Fruit fly (Drosophila melanogaster) whole organism, embryonic: ENCODE measurements around the gene Dmtn.

ENCODE experiments used
- ATbp ChIP-seq: fragments of 200-800 bp; sonication (Bioruptor generic); optimal IDR thresholded peaks from 2 replicates; lab custom pipeline; 2017; ENCODE audit warnings: missing biosample characterization, mild to moderate bottlenecking, missing genetic modification characterization, missing genetic modification reagents
- BEAF-32 ChIP-seq: fragments of 200-800 bp; sonication (Bioruptor generic); optimal IDR thresholded peaks from 3 replicates; lab custom pipeline; 2017; ENCODE audit warnings: missing biosample characterization, missing genetic modification characterization, mild to moderate bottlenecking, moderate library complexity, missing genetic modification reagents
- CG10209 ChIP-seq: fragments of 200-800 bp; sonication (Bioruptor generic); optimal IDR thresholded peaks from 3 replicates; lab custom pipeline; 2017; ENCODE audit warnings: missing biosample characterization, mild to moderate bottlenecking, missing genetic modification characterization, missing genetic modification reagents
- CG10267 ChIP-seq: fragments of 200-800 bp; sonication (Bioruptor generic); optimal IDR thresholded peaks from 2 replicates; lab custom pipeline; 2018; ENCODE audit warnings: missing biosample characterization, mild to moderate bottlenecking, missing genetic modification characterization, moderate library complexity
- CG10366 ChIP-seq: fragments of 200-800 bp; sonication (Bioruptor generic); IDR thresholded peaks from 2 replicates; pipeline ENCODE4 v1.3.6; 2022; ENCODE audit warnings: missing biosample characterization, missing genetic modification characterization
- CG10654 ChIP-seq: fragments of 200-800 bp; sonication (Bioruptor generic); optimal IDR thresholded peaks from 2 replicates; lab custom pipeline; 2016; ENCODE audit warnings: missing biosample characterization, missing genetic modification characterization
- CG11504 ChIP-seq: fragments of 200-800 bp; sonication (Bioruptor generic); optimal IDR thresholded peaks from 3 replicates; lab custom pipeline; 2019; ENCODE audit warnings: missing biosample characterization, mild to moderate bottlenecking, missing genetic modification characterization, moderate library complexity
- CG12391 ChIP-seq: fragments of 200-800 bp; sonication (Bioruptor generic); optimal IDR thresholded peaks from 3 replicates; lab custom pipeline; 2018; ENCODE audit warnings: missing biosample characterization, mild to moderate bottlenecking, missing genetic modification characterization, moderate library complexity
- CG13424 ChIP-seq: fragments of 200-800 bp; sonication (Bioruptor generic); optimal IDR thresholded peaks from 2 replicates; lab custom pipeline; 2019; ENCODE audit warnings: missing biosample characterization, mild to moderate bottlenecking, missing genetic modification characterization, moderate library complexity
- CG15514 ChIP-seq: fragments of 200-800 bp; sonication (Bioruptor generic); optimal IDR thresholded peaks from 3 replicates; lab custom pipeline; 2017; ENCODE audit warnings: missing biosample characterization, missing genetic modification characterization, mild to moderate bottlenecking, moderate library complexity, missing genetic modification reagents
- CG15601 ChIP-seq: fragments of 200-800 bp; sonication (Bioruptor generic); optimal IDR thresholded peaks from 3 replicates; lab custom pipeline; 2019; ENCODE audit warnings: missing biosample characterization, mild to moderate bottlenecking, missing genetic modification characterization, moderate library complexity
- CG15696 ChIP-seq: fragments of 200-800 bp; sonication (Bioruptor generic); optimal IDR thresholded peaks from 2 replicates; lab custom pipeline; 2019; ENCODE audit warnings: missing biosample characterization, mild to moderate bottlenecking, missing genetic modification characterization, moderate library complexity
- CG17912 ChIP-seq: fragments of 200-800 bp; sonication (Bioruptor generic); optimal IDR thresholded peaks from 2 replicates; lab custom pipeline; 2018; ENCODE audit warnings: missing biosample characterization, mild to moderate bottlenecking, missing genetic modification characterization
- CG30020 ChIP-seq: fragments of 200-800 bp; optimal IDR thresholded peaks from 2 replicates; lab custom pipeline; 2019; ENCODE audit warnings: missing biosample characterization, mild to moderate bottlenecking, missing genetic modification characterization, moderate library complexity
- CG30403 ChIP-seq: fragments of 200-800 bp; sonication (Bioruptor generic); optimal IDR thresholded peaks from 3 replicates; lab custom pipeline; 2016; ENCODE audit warnings: missing biosample characterization, missing genetic modification characterization
- CG34376 ChIP-seq: fragments of 200-800 bp; sonication (Bioruptor generic); optimal IDR thresholded peaks from 2 replicates; lab custom pipeline; 2018; ENCODE audit warnings: missing biosample characterization, mild to moderate bottlenecking, missing genetic modification characterization
- CG6254 ChIP-seq: fragments of 200-800 bp; sonication (Bioruptor generic); optimal IDR thresholded peaks from 3 replicates; lab custom pipeline; 2017; ENCODE audit warnings: mild to moderate bottlenecking, missing biosample characterization, missing genetic modification reagents, missing genetic modification characterization
- CG6813 ChIP-seq: fragments of 200-800 bp; sonication (Bioruptor generic); optimal IDR thresholded peaks from 2 replicates; lab custom pipeline; 2017; ENCODE audit warnings: missing biosample characterization, missing genetic modification characterization, mild to moderate bottlenecking, moderate library complexity, missing genetic modification reagents
- CG9797 ChIP-seq: fragments of 200-800 bp; sonication (Bioruptor generic); optimal IDR thresholded peaks from 3 replicates; lab custom pipeline; 2018; ENCODE audit warnings: missing biosample characterization, mild to moderate bottlenecking, missing genetic modification characterization
- Ets97D ChIP-seq: fragments of 200-800 bp; sonication (Bioruptor generic); optimal IDR thresholded peaks from 3 replicates; lab custom pipeline; 2016; ENCODE audit warnings: missing biosample characterization, missing genetic modification characterization
- Fer2 ChIP-seq: fragments of 200-800 bp; sonication (Bioruptor generic); optimal IDR thresholded peaks from 2 replicates; lab custom pipeline; 2018; ENCODE audit warnings: missing biosample characterization, mild to moderate bottlenecking, missing genetic modification characterization, moderate library complexity
- Hmx ChIP-seq: fragments of 200-800 bp; sonication (Bioruptor generic); optimal IDR thresholded peaks from 2 replicates; lab custom pipeline; 2016; ENCODE audit warnings: missing biosample characterization, missing genetic modification characterization
- Hr78 ChIP-seq, 2 experiments: fragments of 200-800 bp in 1 of 2; fragments of >200 bp in 1 of 2; sonication (Bioruptor generic) in 1 of 2; optimal IDR thresholded peaks; 2 replicates each; lab custom pipeline; 2017 to 2019; ENCODE audit warnings: missing biosample characterization in 2 of 2, missing genetic modification characterization in 2 of 2, mild to moderate bottlenecking in 1 of 2, moderate library complexity in 1 of 2
- Jarid2 ChIP-seq: fragments of 200-800 bp; sonication (Bioruptor generic); optimal IDR thresholded peaks from 3 replicates; lab custom pipeline; 2017; ENCODE audit warnings: mild to moderate bottlenecking, missing biosample characterization, missing genetic modification reagents, missing genetic modification characterization
- MESR4 ChIP-seq: fragments of 200-800 bp; sonication (Bioruptor generic); optimal IDR thresholded peaks from 2 replicates; lab custom pipeline; 2018; ENCODE audit warnings: missing biosample characterization, mild to moderate bottlenecking, missing genetic modification characterization, moderate library complexity
- NfI ChIP-seq: fragments of 200-800 bp; sonication (Bioruptor generic); optimal IDR thresholded peaks from 3 replicates; lab custom pipeline; 2018; ENCODE audit warnings: missing biosample characterization, mild to moderate bottlenecking, missing genetic modification characterization, moderate library complexity
- Spps ChIP-seq: fragments of 200-800 bp; sonication (Bioruptor generic); optimal IDR thresholded peaks from 2 replicates; lab custom pipeline; 2018; ENCODE audit warnings: missing biosample characterization, mild to moderate bottlenecking, missing genetic modification characterization
- Stat92E ChIP-seq, 3 experiments: fragments of >200 bp in 2 of 3; fragments of 200-800 bp in 1 of 3; sonication (Bioruptor generic) in 1 of 3; optimal IDR thresholded peaks; 2 replicates each; lab custom pipeline; 2017 to 2019; ENCODE audit warnings: missing biosample characterization in 3 of 3, missing genetic modification characterization in 3 of 3, mild to moderate bottlenecking in 1 of 3, moderate library complexity in 1 of 3
- Xbp1 ChIP-seq: fragments of 200-800 bp; sonication (Bioruptor generic); optimal IDR thresholded peaks from 3 replicates; lab custom pipeline; 2016; ENCODE audit warnings: missing biosample characterization, mild to moderate bottlenecking, missing genetic modification characterization
- ase ChIP-seq: fragments of 200-800 bp; sonication (Bioruptor generic); IDR thresholded peaks from 3 replicates; pipeline ENCODE4 v1.3.6; 2022; ENCODE audit warnings: missing biosample characterization, missing genetic modification characterization
- az2 ChIP-seq: fragments of 200-800 bp; sonication (Bioruptor generic); optimal IDR thresholded peaks from 3 replicates; lab custom pipeline; 2016; ENCODE audit warnings: missing biosample characterization, missing genetic modification characterization
- croc ChIP-seq: fragments of 200-800 bp; sonication (Bioruptor generic); conservative IDR thresholded peaks from 3 replicates; pipeline ENCODE4 v1.3.6; 2022; ENCODE audit warnings: missing biosample characterization, missing genetic modification characterization
- crol ChIP-seq: fragments of 200-800 bp; sonication (Bioruptor generic); IDR thresholded peaks from 2 replicates; pipeline ENCODE4 v1.3.6; 2022; ENCODE audit warnings: missing biosample characterization, missing genetic modification characterization
- dm ChIP-seq: fragments of 200-800 bp; sonication (Bioruptor generic); optimal IDR thresholded peaks from 3 replicates; lab custom pipeline; 2016; ENCODE audit warnings: missing biosample characterization, missing genetic modification characterization
- dpn ChIP-seq, 2 experiments: fragments of 200-800 bp; sonication (Bioruptor generic); optimal IDR thresholded peaks; 3 replicates each; lab custom pipeline; 2016; ENCODE audit warnings: missing biosample characterization in 2 of 2, missing genetic modification characterization in 2 of 2
- emc ChIP-seq: fragments of 200-800 bp; sonication (Bioruptor generic); optimal IDR thresholded peaks from 2 replicates; lab custom pipeline; 2016; ENCODE audit warnings: missing biosample characterization, missing genetic modification characterization
- ems ChIP-seq: fragments of 200-800 bp; sonication (Bioruptor generic); optimal IDR thresholded peaks from 3 replicates; lab custom pipeline; 2016; ENCODE audit warnings: missing biosample characterization, missing genetic modification characterization
- eve ChIP-seq, 2 experiments: fragments of >200 bp; optimal IDR thresholded peaks; 2 replicates each; lab custom pipeline; 2017; ENCODE audit warnings: missing biosample characterization in 2 of 2, missing genetic modification characterization in 2 of 2
- fd102C ChIP-seq: fragments of 200-800 bp; sonication (Bioruptor generic); optimal IDR thresholded peaks from 2 replicates; lab custom pipeline; 2018; ENCODE audit warnings: missing biosample characterization, mild to moderate bottlenecking, missing genetic modification characterization, moderate library complexity
- her ChIP-seq: fragments of 200-800 bp; sonication (Bioruptor generic); optimal IDR thresholded peaks from 2 replicates; lab custom pipeline; 2016; ENCODE audit warnings: missing biosample characterization, missing genetic modification characterization
- lab ChIP-seq: fragments of 200-800 bp; sonication (Bioruptor generic); optimal IDR thresholded peaks from 3 replicates; lab custom pipeline; 2017; ENCODE audit warnings: missing biosample characterization, missing genetic modification characterization, mild to moderate bottlenecking, moderate library complexity, missing genetic modification reagents
- lola ChIP-seq, 3 experiments: fragments of >200 bp in 2 of 3; fragments of 200-800 bp in 1 of 3; sonication (Bioruptor generic) in 1 of 3; optimal IDR thresholded peaks; 2 replicates each; lab custom pipeline; 2017 to 2019; ENCODE audit warnings: missing biosample characterization in 3 of 3, missing genetic modification characterization in 3 of 3, mild to moderate bottlenecking in 1 of 3, moderate library complexity in 1 of 3
- mirr ChIP-seq: fragments of 200-800 bp; sonication (Bioruptor generic); optimal IDR thresholded peaks from 3 replicates; lab custom pipeline; 2018; ENCODE audit warnings: missing biosample characterization, mild to moderate bottlenecking, missing genetic modification characterization
- sens ChIP-seq: fragments of 200-800 bp; sonication (Bioruptor generic); peaks from one replicate; lab custom pipeline; 2016; ENCODE audit warnings: missing biosample characterization, missing genetic modification characterization
- slp2 ChIP-seq: fragments of 200-800 bp; sonication (Bioruptor generic); optimal IDR thresholded peaks from 2 replicates; lab custom pipeline; 2016; ENCODE audit warnings: missing biosample characterization, missing genetic modification characterization
- tll ChIP-seq, 2 experiments: fragments of 200-800 bp in 1 of 2; fragments of >200 bp in 1 of 2; sonication (Bioruptor generic) in 1 of 2; optimal IDR thresholded peaks; 2 replicates each; lab custom pipeline; 2017 to 2019; ENCODE audit warnings: missing biosample characterization in 2 of 2, missing genetic modification characterization in 2 of 2, mild to moderate bottlenecking in 1 of 2, moderate library complexity in 1 of 2

Gene Dmtn

DNA sequence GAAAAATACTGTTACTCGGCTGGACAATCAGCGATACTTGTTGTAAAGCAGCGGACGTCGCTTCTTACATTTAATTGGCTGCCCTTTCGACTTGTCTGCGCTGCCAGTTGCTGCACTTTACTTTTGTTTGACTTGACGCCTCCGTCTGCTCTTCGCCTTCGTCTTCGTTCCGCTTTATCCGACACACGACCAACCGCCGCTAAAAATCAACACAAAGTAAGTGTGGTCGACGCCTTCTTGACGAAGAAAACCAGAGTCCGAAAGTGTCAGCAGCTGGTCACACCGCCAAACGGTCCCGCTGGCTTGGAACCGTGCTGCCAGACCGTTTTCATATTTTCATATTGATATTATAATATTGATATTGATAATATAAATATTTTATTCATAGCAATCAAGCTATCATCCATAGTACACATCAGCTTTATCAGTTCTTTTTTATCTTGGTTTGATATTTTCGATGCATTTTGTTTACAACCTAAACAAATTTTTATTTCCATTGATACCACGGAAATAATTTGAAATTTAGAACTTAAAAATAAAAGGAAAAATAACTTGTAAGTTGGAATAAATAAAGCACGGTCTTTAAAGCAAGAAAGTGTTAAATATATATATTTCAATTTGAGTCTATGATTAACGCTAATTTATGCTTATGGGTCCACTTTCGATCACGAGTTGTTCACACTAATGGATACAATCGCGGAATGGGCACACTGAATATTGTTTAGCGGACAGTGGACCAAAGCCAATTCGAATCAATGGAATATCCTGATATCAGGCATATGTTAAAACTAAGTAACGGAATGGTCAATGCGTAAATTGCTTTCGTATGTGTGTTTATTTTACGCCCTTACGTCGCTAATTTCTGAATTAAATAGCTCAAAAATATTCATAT lies at the start of gene Dmtn (continued):
- peak in 1 of 2 experiments; percentile 20 for TF ChIP-seq dpn (GFP tag; optimal IDR thresholded peaks at IDR 0.05; lab: Kevin White, UChicago)
- no peak for TF ChIP-seq CG10366 (GFP tag; lab: Robert Waterston, UW)
- TF ChIP-seq Jarid2 = peak; percentile 95
- peak; percentile 68 for TF ChIP-seq sens
- peak; percentile 9 for TF ChIP-seq CG30020 (tag; lab: Kevin White, UChicago)
- no peak for TF ChIP-seq crol (GFP tag; lab: Robert Waterston, UW)
- peak; percentile 16 for TF ChIP-seq CG15696 (tag; lab: Kevin White, UChicago)
- TF ChIP-seq lola (GFP tag; optimal IDR thresholded peaks at IDR 0.05; lab: Kevin White, UChicago) = peak in 1 of 3 experiments; percentile 20
- peak; percentile 6 for TF ChIP-seq ems (GFP tag; lab: Kevin White, UChicago)
- TF ChIP-seq CG30403 = peak; percentile 24
- no peak for TF ChIP-seq Hmx (GFP tag; lab: Kevin White, UChicago)
- peak; percentile 52 for TF ChIP-seq lab
- peak; percentile 38 for TF ChIP-seq mirr (GFP tag; lab: Kevin White, UChicago)
- no peak for TF ChIP-seq ATbp (GFP tag; lab: Kevin White, UChicago)
- peak; percentile 55 for TF ChIP-seq CG11504 (tag; lab: Kevin White, UChicago)
- peak; percentile 21 for TF ChIP-seq fd102C
- peak in 1 of 3 experiments; percentile 85 for TF ChIP-seq Stat92E (GFP tag; optimal IDR thresholded peaks at IDR 0.05; lab: Kevin White, UChicago)
- TF ChIP-seq NfI (GFP tag; lab: Kevin White, UChicago) = peak; percentile 3
- TF ChIP-seq CG10267 = peak; percentile 46
- TF ChIP-seq croc (GFP tag; lab: Robert Waterston, UW) = no peak
- TF ChIP-seq ase (GFP tag; lab: Robert Waterston, UW) = no peak
- peak; percentile 9 for TF ChIP-seq Fer2 (tag; lab: Kevin White, UChicago)
- peak; percentile 59 for TF ChIP-seq MESR4 (GFP tag; lab: Kevin White, UChicago)
- peak; percentile 13 for TF ChIP-seq Xbp1
- peak; percentile 25 for TF ChIP-seq BEAF-32
- TF ChIP-seq slp2 (GFP tag; lab: Kevin White, UChicago) = peak; percentile 2
- TF ChIP-seq eve (GFP tag; optimal IDR thresholded peaks at IDR 0.05; lab: Kevin White, UChicago) = no peak
- peak; percentile 44 for TF ChIP-seq CG6813 (GFP tag; lab: Kevin White, UChicago)
- TF ChIP-seq CG15514 (GFP tag; lab: Kevin White, UChicago) = peak; percentile 34
- TF ChIP-seq CG15601 (tag; lab: Kevin White, UChicago) = peak; percentile 16
- peak; percentile 7 for TF ChIP-seq CG10654 (GFP tag; lab: Kevin White, UChicago)
- peak; percentile 17 for TF ChIP-seq CG6254 (GFP tag; lab: Kevin White, UChicago)
- peak; percentile 89 for TF ChIP-seq CG9797
- peak; percentile 16 for TF ChIP-seq CG17912 (GFP tag; lab: Kevin White, UChicago)
- peak; percentile 10 for TF ChIP-seq her (GFP tag; lab: Kevin White, UChicago)
- TF ChIP-seq Hr78 (GFP tag; optimal IDR thresholded peaks at IDR 0.05; lab: Kevin White, UChicago) = no peak
- TF ChIP-seq CG10209 (GFP tag; lab: Kevin White, UChicago) = peak; percentile 48
- peak; percentile 0 for TF ChIP-seq dm (GFP tag; lab: Kevin White, UChicago)
- TF ChIP-seq tll (GFP tag; optimal IDR thresholded peaks at IDR 0.05; lab: Kevin White, UChicago) = peak in 1 of 2 experiments; percentile 82
- peak; percentile 62 for TF ChIP-seq CG12391 (tag; lab: Kevin White, UChicago)
- peak; percentile 52 for TF ChIP-seq CG13424 (tag; lab: Kevin White, UChicago)
- peak; percentile 2 for TF ChIP-seq az2 (GFP tag; lab: Kevin White, UChicago)
- TF ChIP-seq emc (GFP tag; lab: Kevin White, UChicago) = peak; percentile 37
- TF ChIP-seq CG34376 (GFP tag; lab: Kevin White, UChicago) = peak; percentile 69
- peak; percentile 9 for TF ChIP-seq Ets97D (GFP tag; lab: Kevin White, UChicago)
- TF ChIP-seq Spps = no peak
